Fruit fly (Drosophila melanogaster) whole organism, larva: ENCODE measurements around the gene Cdc27.
A peak's percentile ranks its signal among the peaks of the same experiment; 100 is the strongest.

Experiments
- noc ChIP-seq: fragments of 200-800 bp; sonication (Bioruptor generic); optimal IDR thresholded peaks from 3 replicates; lab custom pipeline; 2019; ENCODE audit warnings: missing biosample characterization, mild to moderate bottlenecking, missing genetic modification characterization, moderate library complexity

Gene Cdc27

DNA sequence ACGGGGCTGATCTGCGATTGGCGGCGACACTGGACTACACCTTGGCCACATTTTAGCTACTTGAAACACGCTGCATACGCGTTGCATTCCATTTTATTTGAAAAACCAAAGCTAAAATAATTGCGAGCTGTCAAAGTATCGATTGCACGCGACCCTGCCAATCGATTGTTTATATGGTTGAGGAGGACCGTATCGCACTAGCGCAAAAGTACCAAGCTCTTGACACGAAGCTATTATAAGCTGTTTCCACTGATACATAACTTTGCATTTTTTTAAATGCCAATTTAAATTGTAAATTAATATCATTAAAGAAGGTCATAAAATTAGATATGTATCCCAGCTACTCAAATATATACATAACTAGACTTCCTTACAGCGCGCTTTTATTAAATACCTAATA is at the start of gene Cdc27:
Cdc27 (minus strand) TSS at position 174 of the 400 bp plus-strand sequence.
- TF ChIP-seq noc (tag; lab: Kevin White, UChicago), result no peak

- no peak for TF ChIP-seq noc (tag; lab: Kevin White, UChicago)
Observed at dm6 chr3L:7283541-7283940, 34.4 kb upstream of the Cdc27 start.

- no peak for TF ChIP-seq noc (tag; lab: Kevin White, UChicago)
Observed at dm6 chr3L:7263757-7264516, 14.8 kb upstream of the Cdc27 start, which contains the start of gene CG14830. Gene CG14830 (minus strand): TSS chr3L:7263920.

DNA sequence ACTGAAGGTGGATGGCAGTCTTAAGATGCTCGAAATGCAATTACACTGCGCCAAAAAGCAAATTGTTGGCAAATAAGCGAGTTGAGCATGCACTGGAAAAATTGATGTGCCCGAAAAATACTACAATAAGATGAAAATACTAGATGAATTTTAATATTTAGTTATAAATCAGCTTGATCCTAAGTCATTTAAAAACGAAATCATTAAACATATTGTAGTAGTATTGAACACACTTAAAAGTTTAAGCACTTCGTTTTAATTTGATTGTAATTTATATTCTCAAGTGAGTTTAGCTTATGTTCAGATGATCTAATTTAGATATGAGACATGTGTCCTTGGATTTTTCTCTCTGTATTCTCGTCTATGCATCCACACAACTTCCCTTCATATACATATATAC is 13.3 kb upstream of the Cdc27 start:
- TF ChIP-seq noc (tag; lab: Kevin White, UChicago), result no peak

DNA sequence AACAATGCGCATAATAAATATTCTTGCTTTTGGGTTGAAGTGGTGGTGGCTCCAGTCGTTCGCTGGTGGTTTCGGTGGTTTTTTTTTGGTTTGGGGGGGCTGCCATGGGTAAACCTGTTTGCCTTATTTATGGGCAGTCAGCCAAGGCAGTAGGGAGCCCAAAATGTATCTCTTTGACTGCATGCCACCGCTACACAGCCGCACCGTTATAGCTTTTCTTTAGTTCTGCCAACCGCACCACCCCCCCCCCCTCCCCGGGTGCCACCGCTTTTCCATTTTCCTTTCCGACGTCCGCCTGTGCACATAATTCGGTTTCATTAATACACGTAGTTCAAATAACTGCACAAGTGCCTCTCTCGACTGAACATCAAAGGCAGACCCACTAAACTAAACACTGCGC is 9.1 kb upstream of the Cdc27 start:
- TF ChIP-seq noc (tag; lab: Kevin White, UChicago), result no peak

- TF ChIP-seq noc (tag; lab: Kevin White, UChicago), result no peak
Observed at dm6 chr3L:7254724-7255123, 5.6 kb upstream of the Cdc27 start.

DNA sequence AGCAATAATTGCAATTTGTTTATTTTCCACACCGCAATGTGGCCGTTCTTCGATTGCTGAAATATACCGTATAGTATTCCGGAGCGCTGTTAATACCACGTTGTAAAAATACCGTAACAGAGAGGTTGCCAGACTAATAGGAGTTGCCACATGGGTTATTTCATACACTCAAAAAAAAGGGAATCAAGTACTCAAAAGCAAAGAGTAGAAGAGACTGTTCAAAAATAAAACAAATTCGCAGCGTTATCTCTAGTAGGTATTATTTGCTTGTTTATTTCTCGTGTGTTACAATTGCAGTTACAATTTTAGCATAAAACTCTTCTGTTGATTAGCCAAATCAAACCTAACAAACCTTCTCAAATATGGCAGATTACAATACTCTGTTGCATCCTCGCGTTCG is 1.3 kb upstream of the Cdc27 start, which contains the start of gene MED4:
MED4 (minus strand) TSS at position 59 of the 400 bp plus-strand sequence.
- TF ChIP-seq noc (tag; lab: Kevin White, UChicago), result peak; percentile 20

DNA sequence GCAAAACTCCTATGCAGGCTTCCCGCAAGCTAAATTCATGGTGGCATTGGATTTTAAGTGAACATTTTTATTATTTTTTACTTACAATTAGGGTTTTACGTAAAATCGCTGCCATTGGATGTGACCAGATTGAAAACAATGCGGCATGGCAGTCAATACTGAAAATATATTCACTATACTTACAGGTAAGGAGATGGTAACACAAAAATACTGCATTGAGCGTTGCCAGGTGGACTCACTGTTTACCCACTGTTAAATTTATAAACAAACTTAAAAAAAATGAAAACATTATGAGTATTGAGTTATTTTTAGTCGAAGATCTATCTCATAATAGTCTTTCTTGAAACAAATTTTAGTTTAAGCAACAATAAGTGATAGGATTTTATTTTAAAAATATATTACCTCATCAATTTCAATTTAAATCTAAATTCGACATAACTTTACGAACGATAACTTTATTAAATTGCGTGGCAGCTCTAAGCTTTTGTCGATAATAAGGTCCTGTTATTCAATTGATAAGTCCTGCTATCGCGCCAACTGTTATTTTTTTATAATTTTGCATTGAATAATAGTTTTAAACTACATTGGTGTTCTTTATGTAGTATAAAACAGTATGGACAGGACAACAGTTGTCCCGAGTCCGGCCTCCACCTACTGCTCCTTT is 5.2 kb downstream of the Cdc27 start, which contains the start of the genes mRpL50 and mei-P22:
mRpL50 (minus strand) TSS at position 159 of the 664 bp plus-strand sequence.
mei-P22 (plus strand) TSS at position 614 of the 664 bp plus-strand sequence.
- TF ChIP-seq noc (tag; lab: Kevin White, UChicago), result no peak

dm6 chr3L:7241217-7241859 is 7.8 kb downstream of the Cdc27 start, which contains the start of the genes RpL18 and Neos:
Gene RpL18 (minus strand): TSS chr3L:7241351.
Gene Neos (plus strand): TSS chr3L:7241628.
- peak; percentile 62 for TF ChIP-seq noc (tag; lab: Kevin White, UChicago)

dm6 chr3L:7238072-7238759 is 10.9 kb downstream of the Cdc27 start, which contains the start of the genes CG14829 and BHD:
Gene CG14829 (minus strand): TSS chr3L:7238122.
Gene BHD (plus strand): TSS chr3L:7238542.
- TF ChIP-seq noc (tag; lab: Kevin White, UChicago), result no peak

- TF ChIP-seq noc (tag; lab: Kevin White, UChicago), result no peak
Observed at dm6 chr3L:7234212-7234611, 14.9 kb downstream of the Cdc27 start, which contains the start of gene CG14826. Gene CG14826 (plus strand): TSS chr3L:7234512.
